Worm (Caenorhabditis elegans) whole organism, L3 larva: ENCODE data around the gene jmjd-3.2.
A peak's percentile ranks its signal among the peaks of the same experiment; 100 is the strongest.

ENCODE experiments used
- R02D3.7 ChIP-seq: fragments of 150-350 bp; optimal IDR thresholded peaks from 2 replicates; lab custom pipeline; 2014; ENCODE audit warnings: missing biosample characterization, missing genetic modification characterization
- ZK546.5 ChIP-seq: sonication (generic microtip); optimal IDR thresholded peaks from 2 replicates; lab custom pipeline; 2017; ENCODE audit warnings: missing biosample characterization, missing genetic modification characterization
- aly-2 ChIP-seq: fragments of 150-350 bp; optimal IDR thresholded peaks from 2 replicates; lab custom pipeline; 2014; ENCODE audit warnings: missing biosample characterization, missing genetic modification characterization
- ama-1 ChIP-seq: fragments of 150-350 bp; optimal IDR thresholded peaks from 2 replicates; lab custom pipeline; 2018
- ceh-16 ChIP-seq: sonication (generic microtip); optimal IDR thresholded peaks from 2 replicates; lab custom pipeline; 2017; ENCODE audit warnings: missing biosample characterization, missing genetic modification characterization
- ceh-28 ChIP-seq: fragments of 150-350 bp; optimal IDR thresholded peaks from 2 replicates; lab custom pipeline; 2014; ENCODE audit warnings: missing biosample characterization, missing genetic modification reagents, missing genetic modification characterization
- ceh-82 ChIP-seq: fragments of 150-350 bp; optimal IDR thresholded peaks from 2 replicates; lab custom pipeline; 2014; ENCODE audit warnings: missing biosample characterization, missing genetic modification characterization
- ceh-9 ChIP-seq: sonication (generic microtip); optimal IDR thresholded peaks from 2 replicates; lab custom pipeline; 2018; ENCODE audit warnings: missing biosample characterization, missing genetic modification characterization
- daf-12 ChIP-seq: fragments of 150-350 bp; optimal IDR thresholded peaks from 2 replicates; lab custom pipeline; 2014; ENCODE audit warnings: missing biosample characterization, missing genetic modification reagents, missing genetic modification characterization
- egl-27 ChIP-seq: sonication (generic microtip); optimal IDR thresholded peaks from 4 replicates; lab custom pipeline; 2017; ENCODE audit warnings: missing biosample characterization, missing genetic modification reagents, missing genetic modification characterization
- elt-1 ChIP-seq: fragments of 150-350 bp; optimal IDR thresholded peaks from 2 replicates; lab custom pipeline; 2014; ENCODE audit warnings: missing biosample characterization, missing genetic modification characterization
- elt-2 ChIP-seq: sonication (generic microtip); optimal IDR thresholded peaks from 2 replicates; lab custom pipeline; 2016; ENCODE audit warnings: missing genetic modification reagents, mild to moderate bottlenecking, missing genetic modification characterization, missing compliant biosample characterization
- elt-3 ChIP-seq, 3 experiments: fragments of 150-350 bp in 1 of 3; sonication (generic microtip) in 2 of 3; optimal IDR thresholded peaks; 2 replicates in 2 of 3; 4 replicates in 1 of 3; lab custom pipeline; 2014 to 2017; ENCODE audit warnings: missing biosample characterization in 3 of 3, missing genetic modification characterization in 3 of 3
- fkh-10 ChIP-seq: sonication (generic microtip); optimal IDR thresholded peaks from 2 replicates; lab custom pipeline; 2017; ENCODE audit warnings: missing biosample characterization, missing genetic modification reagents, missing genetic modification characterization
- fkh-2 ChIP-seq: fragments of 150-350 bp; optimal IDR thresholded peaks from 2 replicates; lab custom pipeline; 2014; ENCODE audit warnings: missing biosample characterization, missing genetic modification reagents, missing genetic modification characterization
- fos-1 ChIP-seq: fragments of 150-350 bp; optimal IDR thresholded peaks from 2 replicates; lab custom pipeline; 2014; ENCODE audit warnings: missing biosample characterization, missing genetic modification characterization
- lin-15B ChIP-seq: fragments of 150-350 bp; optimal IDR thresholded peaks from 2 replicates; lab custom pipeline; 2014; ENCODE audit warnings: missing biosample characterization, missing genetic modification characterization
- lin-39 ChIP-seq: fragments of 150-350 bp; optimal IDR thresholded peaks from 2 replicates; lab custom pipeline; 2018; ENCODE audit warnings: missing biosample characterization, missing genetic modification reagents, missing genetic modification characterization
- mdl-1 ChIP-seq: fragments of 150-350 bp; optimal IDR thresholded peaks from 2 replicates; lab custom pipeline; 2014; ENCODE audit warnings: missing biosample characterization, missing genetic modification characterization
- mml-1 ChIP-seq: fragments of 150-350 bp; sonication (generic microtip); optimal IDR thresholded peaks from 3 replicates; lab custom pipeline; 2014; ENCODE audit warnings: missing biosample characterization, missing genetic modification characterization
- nfya-1 ChIP-seq: sonication (generic microtip); optimal IDR thresholded peaks from 2 replicates; lab custom pipeline; 2017; ENCODE audit warnings: missing genetic modification characterization, mild to moderate bottlenecking, missing compliant biosample characterization, antibody characterized with exemption, moderate library complexity; ENCODE audit not compliant: insufficient read depth
- nhr-11 ChIP-seq: fragments of 150-350 bp; optimal IDR thresholded peaks from 2 replicates; lab custom pipeline; 2014; ENCODE audit warnings: missing biosample characterization, missing genetic modification characterization
- nhr-12 ChIP-seq: fragments of 150-350 bp; optimal IDR thresholded peaks from 2 replicates; lab custom pipeline; 2014; ENCODE audit warnings: missing biosample characterization, missing genetic modification characterization
- nhr-237 ChIP-seq: fragments of 150-350 bp; optimal IDR thresholded peaks from 2 replicates; lab custom pipeline; 2014; ENCODE audit warnings: missing biosample characterization, missing genetic modification characterization
- nhr-43 ChIP-seq: sonication (generic microtip); optimal IDR thresholded peaks from 2 replicates; lab custom pipeline; 2016; ENCODE audit warnings: mild to moderate bottlenecking, missing genetic modification characterization, missing compliant biosample characterization; ENCODE audit not compliant: poor library complexity, severe bottlenecking
- nhr-76 ChIP-seq: fragments of 150-350 bp; sonication (generic microtip); optimal IDR thresholded peaks from 5 replicates; lab custom pipeline; 2014; ENCODE audit warnings: missing biosample characterization, missing genetic modification characterization
- nhr-77 ChIP-seq: fragments of 150-350 bp; optimal IDR thresholded peaks from 2 replicates; lab custom pipeline; 2014; ENCODE audit warnings: missing biosample characterization, missing genetic modification characterization
- pha-4 ChIP-seq: fragments of 150-350 bp; optimal IDR thresholded peaks from 2 replicates; lab custom pipeline; 2014; ENCODE audit warnings: missing biosample characterization, missing genetic modification reagents, missing genetic modification characterization
- sea-2 ChIP-seq: fragments of 150-350 bp; sonication (generic microtip); optimal IDR thresholded peaks from 4 replicates; lab custom pipeline; 2014; ENCODE audit warnings: missing biosample characterization, missing genetic modification reagents, missing genetic modification characterization
- snpc-4 ChIP-seq: fragments of 150-350 bp; optimal IDR thresholded peaks from 2 replicates; lab custom pipeline; 2014; ENCODE audit warnings: missing biosample characterization, missing genetic modification characterization
- tbx-2 ChIP-seq: sonication (generic microtip); optimal IDR thresholded peaks from 2 replicates; lab custom pipeline; 2016; ENCODE audit warnings: mild to moderate bottlenecking, missing genetic modification characterization, missing compliant biosample characterization
- unc-39 ChIP-seq: sonication (generic microtip); optimal IDR thresholded peaks from 4 replicates; lab custom pipeline; 2017; ENCODE audit warnings: missing biosample characterization, missing genetic modification characterization
- zag-1 ChIP-seq: fragments of 150-350 bp; optimal IDR thresholded peaks from 2 replicates; lab custom pipeline; 2014; ENCODE audit warnings: missing biosample characterization, missing genetic modification characterization
- ztf-11 ChIP-seq: fragments of 150-350 bp; optimal IDR thresholded peaks from 2 replicates; lab custom pipeline; 2014; ENCODE audit warnings: missing biosample characterization, missing genetic modification characterization
- ztf-4 ChIP-seq: fragments of 150-350 bp; optimal IDR thresholded peaks from 2 replicates; lab custom pipeline; 2014; ENCODE audit warnings: missing biosample characterization, missing genetic modification characterization

Gene jmjd-3.2

DNA sequence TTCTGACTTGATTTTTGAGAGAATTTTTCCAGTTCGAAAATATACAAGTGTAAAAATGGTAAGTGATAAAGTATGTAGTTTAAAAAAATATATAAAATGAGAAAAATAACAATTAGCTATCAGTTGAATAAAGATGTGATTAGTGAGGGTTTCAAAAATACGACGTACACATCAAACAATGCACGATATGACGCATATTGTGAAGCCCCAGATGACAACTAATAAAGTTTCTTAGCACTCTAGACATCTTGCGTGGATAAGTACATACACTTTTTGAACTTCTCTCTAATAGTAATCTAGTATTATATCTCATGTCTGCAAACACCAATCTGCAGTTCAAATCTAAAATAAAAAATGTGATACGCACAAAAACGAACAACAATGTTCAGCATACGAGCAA, 17.6 kb upstream of the jmjd-3.2 start:
- no peak for TF ChIP-seq ceh-16 (tag; lab: Kevin White, UChicago)
- no peak for TF ChIP-seq R02D3.7
- no peak for TF ChIP-seq pha-4
- TF ChIP-seq aly-2: no peak
- no peak for TF ChIP-seq nhr-43
- no peak for TF ChIP-seq ama-1 (lab: Kevin White, UChicago)

DNA sequence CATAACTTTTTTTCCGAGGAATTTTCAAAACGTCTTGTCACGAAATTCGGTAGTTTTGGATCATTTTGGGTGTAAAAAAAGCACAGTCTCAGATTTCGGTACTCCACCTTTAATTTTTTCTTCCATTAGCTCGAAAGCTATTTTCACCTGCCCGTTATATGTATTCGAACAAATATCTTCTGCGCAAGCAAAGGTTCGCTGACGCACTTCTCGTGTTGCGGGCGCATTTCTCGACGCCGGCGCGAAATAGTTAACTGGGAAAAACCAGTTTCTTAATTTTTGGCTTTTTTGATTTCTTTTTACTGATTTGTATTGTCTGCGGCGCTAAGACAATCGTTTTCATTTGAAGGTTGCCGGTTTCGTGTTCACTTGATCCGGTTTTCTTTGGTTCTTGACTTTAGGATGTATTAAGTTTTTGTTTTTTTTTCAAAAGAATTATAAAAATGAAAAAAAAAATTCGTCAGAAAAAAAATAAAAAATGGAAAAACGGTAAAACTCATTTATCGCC, 12.3 kb upstream of the jmjd-3.2 start:
- TF ChIP-seq nhr-237 (no peak), snpc-4 (tag; lab: Kevin White, UChicago) (no peak), nhr-77 (tag; lab: Kevin White, UChicago) (no peak), R02D3.7 (no peak), lin-15B (tag; lab: Kevin White, UChicago) (no peak), ceh-82 (tag; lab: Kevin White, UChicago) (no peak), tbx-2 (no peak), fos-1 (tag; lab: Kevin White, UChicago) (no peak), ztf-4 (tag; lab: Kevin White, UChicago) (no peak), daf-12 (tag; lab: Kevin White, UChicago) (no peak), zag-1 (tag; lab: Kevin White, UChicago) (no peak)

DNA sequence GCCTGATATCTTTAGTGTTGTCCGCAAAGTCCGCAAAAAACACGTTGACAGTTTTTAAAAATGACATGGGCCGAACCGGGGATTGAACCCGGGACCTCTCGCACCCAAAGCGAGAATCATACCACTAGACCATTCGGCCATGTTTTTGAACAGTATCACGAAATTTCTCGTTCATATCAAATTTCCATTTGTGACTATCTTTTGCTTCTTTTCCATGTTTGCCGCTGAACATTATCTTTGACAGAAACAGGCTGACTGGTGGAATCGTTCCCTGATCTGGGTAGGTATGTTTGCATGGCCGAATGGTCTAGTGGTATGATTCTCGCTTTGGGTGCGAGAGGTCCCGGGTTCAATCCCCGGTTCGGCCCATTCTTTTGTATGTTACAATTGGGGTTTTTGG, 10.2 kb upstream of the jmjd-3.2 start:
- TF ChIP-seq nfya-1 (tag; lab: Kevin White, UChicago) (peak; percentile 16), nhr-43 (peak; percentile 59)

DNA sequence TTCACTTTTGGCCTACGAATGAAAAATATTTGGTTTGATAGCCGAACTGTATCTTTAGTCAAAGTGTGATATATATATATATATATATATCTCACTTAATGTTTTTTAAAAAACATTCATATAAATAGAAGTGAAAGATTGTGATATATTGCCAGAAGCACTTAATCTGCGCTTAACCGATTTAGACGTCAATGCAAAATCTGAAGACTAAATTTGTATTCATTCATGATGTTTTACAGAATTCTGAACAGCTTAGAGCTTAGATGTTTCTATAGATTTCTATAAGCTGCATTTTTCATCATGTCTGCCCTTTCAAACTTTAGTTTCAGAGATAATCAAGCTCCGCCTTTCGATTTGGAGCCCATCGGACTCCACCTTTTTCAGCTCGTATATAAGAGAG, 5.7 kb upstream of the jmjd-3.2 start, which contains the start of gene F23D12.3:
Gene F23D12.3, plus strand, starts transcription at position 301 of the 400 bp plus-strand sequence.
- TF ChIP-seq nhr-12 (tag; lab: Kevin White, UChicago) (no peak), nhr-237 (no peak), mml-1 (tag; lab: Kevin White, UChicago) (no peak), ztf-4 (tag; lab: Kevin White, UChicago) (no peak), mdl-1 (tag; lab: Kevin White, UChicago) (no peak), unc-39 (no peak), ceh-9 (tag; lab: Kevin White, UChicago) (no peak), nhr-11 (tag; lab: Kevin White, UChicago) (no peak), daf-12 (tag; lab: Kevin White, UChicago) (no peak), ama-1 (lab: Kevin White, UChicago) (no peak), fkh-10 (no peak), ztf-11 (tag; lab: Kevin White, UChicago) (no peak)

DNA sequence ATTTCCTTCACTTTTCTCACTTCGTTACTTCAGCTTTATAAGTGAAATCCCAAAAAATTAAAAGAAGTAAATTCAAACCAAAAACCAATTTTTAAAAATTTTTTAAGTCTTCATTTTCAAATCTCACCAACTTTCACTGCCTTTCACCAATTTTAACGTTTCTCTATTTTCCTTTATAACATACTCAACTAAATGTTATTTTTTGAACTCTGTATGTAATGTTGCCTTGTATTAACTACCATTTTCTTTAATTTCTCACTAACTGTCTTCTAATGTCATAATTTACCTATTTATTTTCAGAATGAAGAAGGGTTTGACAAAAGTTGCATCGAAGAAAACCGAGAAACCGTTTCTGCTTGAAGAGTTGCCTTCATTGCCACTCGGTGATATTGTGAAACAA, 3.3 kb upstream of the jmjd-3.2 start, which contains the start of gene F23D12.4:
Gene F23D12.4, plus strand, starts transcription at position 301 of the 400 bp plus-strand sequence.
- TF ChIP-seq sea-2 (no peak), ZK546.5 (tag; lab: Kevin White, UChicago) (no peak), elt-3 (tag; optimal IDR thresholded peaks at IDR 0.05; lab: Kevin White, UChicago) (no peak), zag-1 (tag; lab: Kevin White, UChicago) (no peak), egl-27 (tag; lab: Kevin White, UChicago) (no peak), elt-1 (tag; lab: Kevin White, UChicago) (no peak), ceh-82 (tag; lab: Kevin White, UChicago) (no peak), fkh-2 (tag; lab: Kevin White, UChicago) (no peak), fkh-10 (no peak), nhr-77 (tag; lab: Kevin White, UChicago) (no peak), mml-1 (tag; lab: Kevin White, UChicago) (no peak), ceh-28 (tag; lab: Kevin White, UChicago) (no peak), elt-2 (tag; lab: Kevin White, UChicago) (no peak), nhr-76 (no peak), snpc-4 (tag; lab: Kevin White, UChicago) (no peak), ceh-16 (tag; lab: Kevin White, UChicago) (no peak), lin-39 (tag; lab: Kevin White, UChicago) (no peak), unc-39 (no peak), tbx-2 (no peak), mdl-1 (tag; lab: Kevin White, UChicago) (no peak)
